Worm (Caenorhabditis elegans) whole organism, L1 larva: ENCODE results near the gene C26D10.4.

Experiments used
- C16A3.4 ChIP-seq: fragments of 150-350 bp; optimal IDR thresholded peaks from 2 replicates; lab custom pipeline; 2014; ENCODE audit warnings: missing biosample characterization, missing genetic modification characterization
- aha-1 ChIP-seq: fragments of 150-350 bp; optimal IDR thresholded peaks from 2 replicates; lab custom pipeline; 2014; ENCODE audit warnings: missing biosample characterization, missing genetic modification characterization
- alr-1 ChIP-seq: fragments of 200-800 bp; sonication (Bioruptor generic); optimal IDR thresholded peaks from 2 replicates; lab custom pipeline; 2018; ENCODE audit warnings: borderline replicate concordance, mild to moderate bottlenecking, missing genetic modification characterization, missing compliant biosample characterization
- ama-1 ChIP-seq: fragments of 150-350 bp; optimal IDR thresholded peaks from 2 replicates; lab custom pipeline; 2014
- blmp-1 ChIP-seq: fragments of 150-350 bp; optimal IDR thresholded peaks from 2 replicates; lab custom pipeline; 2014; ENCODE audit warnings: missing biosample characterization, missing genetic modification characterization
- ceh-8 ChIP-seq: fragments of 200-800 bp; sonication (Bioruptor generic); optimal IDR thresholded peaks from 2 replicates; lab custom pipeline; 2018; ENCODE audit warnings: mild to moderate bottlenecking, missing genetic modification characterization, moderate library complexity, missing compliant biosample characterization
- ceh-82 ChIP-seq, 3 experiments: fragments of 150-350 bp in 1 of 3; sonication (generic microtip) in 2 of 3; optimal IDR thresholded peaks; 2 replicates each; lab custom pipeline; 2014 to 2017; ENCODE audit warnings: missing biosample characterization in 3 of 3, missing genetic modification characterization in 3 of 3
- ces-1 ChIP-seq: fragments of 150-350 bp; optimal IDR thresholded peaks from 2 replicates; lab custom pipeline; 2014; ENCODE audit warnings: missing biosample characterization, missing genetic modification reagents, missing genetic modification characterization
- dsc-1 ChIP-seq: sonication (generic microtip); optimal IDR thresholded peaks from 2 replicates; lab custom pipeline; 2016; ENCODE audit warnings: mild to moderate bottlenecking, missing genetic modification characterization, missing compliant biosample characterization
- efl-1 ChIP-seq, 4 experiments: fragments of 150-350 bp; optimal IDR thresholded peaks in 3 of 4; peaks in 1 of 4; 1 replicate in 1 of 4; 2 replicates in 3 of 4; lab custom pipeline; 2014; ENCODE audit warnings: missing biosample characterization in 2 of 4, missing genetic modification characterization in 2 of 4, missing genetic modification reagents in 2 of 4
- efl-3 ChIP-seq: fragments of 200-800 bp; sonication (Bioruptor generic); optimal IDR thresholded peaks from 2 replicates; lab custom pipeline; 2018; ENCODE audit warnings: mild to moderate bottlenecking, missing genetic modification characterization, missing compliant biosample characterization
- egl-27 ChIP-seq, 2 experiments: fragments of 150-350 bp in 1 of 2; sonication (generic microtip); optimal IDR thresholded peaks; 3 replicates each; lab custom pipeline; 2017 to 2018; ENCODE audit warnings: missing biosample characterization in 2 of 2, missing genetic modification characterization in 2 of 2, missing genetic modification reagents in 2 of 2
- elt-3 ChIP-seq, 6 experiments: fragments of 150-350 bp in 1 of 6; sonication (generic microtip); optimal IDR thresholded peaks; 2 replicates each; lab custom pipeline; 2017 to 2018; ENCODE audit warnings: missing biosample characterization in 6 of 6, missing genetic modification characterization in 6 of 6, inconsistent platforms in 1 of 6
- fkh-4 ChIP-seq: sonication (generic microtip); optimal IDR thresholded peaks from 2 replicates; lab custom pipeline; 2016; ENCODE audit warnings: missing compliant biosample characterization, missing genetic modification characterization, borderline replicate concordance
- fkh-8 ChIP-seq: sonication (generic microtip); optimal IDR thresholded peaks from 2 replicates; lab custom pipeline; 2016; ENCODE audit warnings: mild to moderate bottlenecking, missing genetic modification characterization, missing compliant biosample characterization
- grh-1 ChIP-seq: fragments of 200-800 bp; sonication (Bioruptor generic); IDR thresholded peaks from 2 replicates; pipeline ENCODE4 v1.3.6; 2022; ENCODE audit warnings: missing genetic modification reagents, missing genetic modification characterization, missing compliant biosample characterization
- hpl-2 ChIP-seq: fragments of 150-350 bp; optimal IDR thresholded peaks from 2 replicates; lab custom pipeline; 2014; ENCODE audit warnings: missing biosample characterization, missing genetic modification reagents, missing genetic modification characterization
- isw-1 ChIP-seq: fragments of 200-800 bp; sonication (Bioruptor generic); IDR thresholded peaks from 2 replicates; pipeline ENCODE4 v1.3.6; 2022; ENCODE audit warnings: missing genetic modification characterization, missing compliant biosample characterization
- jun-1 ChIP-seq: fragments of 150-350 bp; optimal IDR thresholded peaks from 2 replicates; lab custom pipeline; 2014; ENCODE audit warnings: missing biosample characterization, missing genetic modification reagents, missing genetic modification characterization
- lin-14 ChIP-seq: fragments of 200-800 bp; sonication (Bioruptor generic); optimal IDR thresholded peaks from 2 replicates; lab custom pipeline; 2018; ENCODE audit warnings: mild to moderate bottlenecking, missing genetic modification characterization, moderate library complexity, missing compliant biosample characterization
- lin-35 ChIP-seq, 2 experiments: fragments of 150-350 bp; optimal IDR thresholded peaks; 2 replicates each; lab custom pipeline; 2014; ENCODE audit warnings: missing biosample characterization in 2 of 2, missing genetic modification characterization in 2 of 2, missing genetic modification reagents in 2 of 2
- lin-39 ChIP-seq: fragments of 150-350 bp; optimal IDR thresholded peaks from 2 replicates; lab custom pipeline; 2014; ENCODE audit warnings: missing biosample characterization, missing genetic modification reagents, missing genetic modification characterization
- lir-3 ChIP-seq: sonication (generic microtip); optimal IDR thresholded peaks from 2 replicates; lab custom pipeline; 2016; ENCODE audit warnings: mild to moderate bottlenecking, missing genetic modification characterization, moderate library complexity, missing compliant biosample characterization; ENCODE audit not compliant: poor library complexity
- lsy-2 ChIP-seq, 2 experiments: fragments of 150-350 bp; optimal IDR thresholded peaks; 2 replicates each; lab custom pipeline; 2014; ENCODE audit warnings: missing biosample characterization in 2 of 2, missing genetic modification characterization in 2 of 2
- mab-9 ChIP-seq: fragments of 200-800 bp; sonication (Bioruptor generic); IDR thresholded peaks from 2 replicates; pipeline ENCODE4 v1.3.6; 2022; ENCODE audit warnings: missing genetic modification reagents, missing genetic modification characterization, missing compliant biosample characterization
- mdl-1 ChIP-seq, 2 experiments: fragments of 150-350 bp; optimal IDR thresholded peaks; 2 replicates each; lab custom pipeline; 2014 to 2017; ENCODE audit warnings: missing biosample characterization in 2 of 2, missing genetic modification characterization in 2 of 2, inconsistent platforms in 1 of 2
- mep-1 ChIP-seq: fragments of 150-350 bp; optimal IDR thresholded peaks from 2 replicates; lab custom pipeline; 2014; ENCODE audit warnings: missing biosample characterization, missing genetic modification characterization
- nhr-12 ChIP-seq: sonication (generic microtip); optimal IDR thresholded peaks from 2 replicates; lab custom pipeline; 2017; ENCODE audit warnings: missing biosample characterization, missing genetic modification characterization
- nhr-19 ChIP-seq: fragments of 200-800 bp; sonication (Bioruptor generic); conservative IDR thresholded peaks from 2 replicates; pipeline ENCODE4 v1.3.6; 2022; ENCODE audit warnings: missing genetic modification characterization, missing compliant biosample characterization
- nhr-20 ChIP-seq: sonication (generic microtip); optimal IDR thresholded peaks from 2 replicates; lab custom pipeline; 2016; ENCODE audit warnings: mild to moderate bottlenecking, missing genetic modification characterization, missing compliant biosample characterization
- nhr-237 ChIP-seq: fragments of 150-350 bp; optimal IDR thresholded peaks from 2 replicates; lab custom pipeline; 2014; ENCODE audit warnings: missing biosample characterization, missing genetic modification characterization
- nhr-28 ChIP-seq: fragments of 150-350 bp; optimal IDR thresholded peaks from 2 replicates; lab custom pipeline; 2014; ENCODE audit warnings: missing biosample characterization, missing genetic modification characterization
- nhr-71 ChIP-seq: sonication (generic microtip); optimal IDR thresholded peaks from 2 replicates; lab custom pipeline; 2016; ENCODE audit warnings: mild to moderate bottlenecking, missing genetic modification characterization, moderate library complexity, missing compliant biosample characterization
- pag-3 ChIP-seq: sonication (generic microtip); optimal IDR thresholded peaks from 2 replicates; lab custom pipeline; 2017; ENCODE audit warnings: missing genetic modification characterization, mild to moderate bottlenecking, missing compliant biosample characterization, antibody characterized with exemption, borderline replicate concordance; ENCODE audit not compliant: insufficient read depth
- pax-3 ChIP-seq: fragments of 200-800 bp; sonication (Bioruptor generic); optimal IDR thresholded peaks from 2 replicates; lab custom pipeline; 2018; ENCODE audit warnings: mild to moderate bottlenecking, missing genetic modification characterization, moderate library complexity, missing compliant biosample characterization
- pqm-1 ChIP-seq: sonication (generic microtip); optimal IDR thresholded peaks from 3 replicates; lab custom pipeline; 2017; ENCODE audit warnings: missing biosample characterization, missing genetic modification characterization
- rnt-1 ChIP-seq: sonication (generic microtip); optimal IDR thresholded peaks from 2 replicates; lab custom pipeline; 2016; ENCODE audit warnings: mild to moderate bottlenecking, missing genetic modification characterization, moderate library complexity, missing compliant biosample characterization
- skn-1 ChIP-seq: fragments of 150-350 bp; optimal IDR thresholded peaks from 2 replicates; lab custom pipeline; 2014; ENCODE audit warnings: missing biosample characterization, missing genetic modification characterization
- snpc-4 ChIP-seq: fragments of 150-350 bp; optimal IDR thresholded peaks from 2 replicates; lab custom pipeline; 2014; ENCODE audit warnings: missing biosample characterization, missing genetic modification characterization
- snu-23 ChIP-seq: sonication (generic microtip); optimal IDR thresholded peaks from 2 replicates; lab custom pipeline; 2016; ENCODE audit warnings: missing genetic modification characterization, missing compliant biosample characterization
- sox-4 ChIP-seq: sonication (generic microtip); optimal IDR thresholded peaks from 2 replicates; lab custom pipeline; 2016; ENCODE audit warnings: missing genetic modification characterization, missing compliant biosample characterization
- sup-37 ChIP-seq: fragments of 200-800 bp; sonication (Bioruptor generic); optimal IDR thresholded peaks from 2 replicates; lab custom pipeline; 2018; ENCODE audit warnings: mild to moderate bottlenecking, missing genetic modification characterization, missing compliant biosample characterization
- tbx-2 ChIP-seq: sonication (generic microtip); optimal IDR thresholded peaks from 2 replicates; lab custom pipeline; 2016; ENCODE audit warnings: missing genetic modification characterization, missing compliant biosample characterization
- unc-86 ChIP-seq: sonication (generic microtip); optimal IDR thresholded peaks from 2 replicates; lab custom pipeline; 2016; ENCODE audit warnings: missing genetic modification characterization, missing compliant biosample characterization
- unc-98 ChIP-seq: fragments of 200-800 bp; sonication (Bioruptor generic); IDR thresholded peaks from 2 replicates; pipeline ENCODE4 v1.3.6; 2022; ENCODE audit warnings: missing genetic modification characterization, missing compliant biosample characterization
- vab-15 ChIP-seq: sonication (generic microtip); optimal IDR thresholded peaks from 2 replicates; lab custom pipeline; 2017; ENCODE audit warnings: missing genotype, mild to moderate bottlenecking, missing genetic modification characterization, missing compliant biosample characterization
- xbp-1 ChIP-seq: sonication (generic microtip); optimal IDR thresholded peaks from 2 replicates; lab custom pipeline; 2016; ENCODE audit warnings: missing genetic modification characterization, missing compliant biosample characterization
- zag-1 ChIP-seq: fragments of 150-350 bp; optimal IDR thresholded peaks from 2 replicates; lab custom pipeline; 2014; ENCODE audit warnings: missing biosample characterization, missing genetic modification characterization
- zip-4 ChIP-seq: fragments of 200-800 bp; sonication (Bioruptor generic); optimal IDR thresholded peaks from 2 replicates; lab custom pipeline; 2018; ENCODE audit warnings: mild to moderate bottlenecking, missing genetic modification characterization, moderate library complexity, missing compliant biosample characterization
- ztf-11 ChIP-seq, 2 experiments: sonication (generic microtip); optimal IDR thresholded peaks; 2 replicates each; lab custom pipeline; 2016 to 2017; ENCODE audit warnings: missing genetic modification characterization in 2 of 2, missing biosample characterization in 1 of 2, missing compliant biosample characterization in 1 of 2
- ztf-4 ChIP-seq: fragments of 150-350 bp; optimal IDR thresholded peaks from 2 replicates; lab custom pipeline; 2014; ENCODE audit warnings: missing biosample characterization, missing genetic modification characterization

Gene C26D10.4

DNA sequence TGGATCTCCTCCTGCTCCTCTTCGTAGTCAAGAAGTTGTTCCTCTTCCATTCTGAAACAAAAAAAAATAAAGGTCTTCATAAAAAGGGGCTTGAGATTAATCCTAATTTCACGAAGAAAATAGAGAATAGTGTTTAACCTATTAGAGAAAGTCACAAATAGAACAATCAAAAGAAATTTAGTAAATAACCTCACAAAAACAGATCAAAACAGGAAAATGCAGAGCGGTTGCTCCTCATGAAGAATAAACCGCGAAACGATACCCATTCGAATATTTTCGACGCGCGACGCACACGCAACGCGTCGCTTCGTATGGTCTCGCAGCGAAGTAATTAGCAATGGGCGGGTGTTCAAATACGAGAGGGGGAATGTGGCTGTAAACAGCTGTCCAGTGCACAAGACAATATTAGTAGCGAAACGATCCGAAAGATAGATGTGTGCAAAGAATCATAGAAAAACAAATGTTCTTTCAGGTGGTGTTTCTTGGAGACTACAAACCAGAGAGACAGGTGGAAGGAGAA, 682 bp upstream of the C26D10.4 start, which contains the start of gene hel-1 (continued):
- TF ChIP-seq lin-39 (tag; lab: Kevin White, UChicago) (peak; percentile 97), efl-1 (optimal IDR thresholded peaks at IDR 0.05; lab: Kevin White, UChicago) (peak; percentile 86 to 95), efl-1 (GFP tag; optimal IDR thresholded peaks at IDR 0.05 in 1 of 2; lab: Kevin White, UChicago) (peak; percentile 94 to 99), mab-9 (GFP tag; lab: Robert Waterston, UW) (peak; percentile 39; the same call in 1 of the 2 replicates), ztf-4 (tag; lab: Kevin White, UChicago) (peak; percentile 11), fkh-8 (tag; lab: Kevin White, UChicago) (peak; percentile 74), vab-15 (tag; lab: Kevin White, UChicago) (peak; percentile 100), nhr-28 (tag; lab: Kevin White, UChicago) (no peak), ceh-82 (tag; optimal IDR thresholded peaks at IDR 0.05; lab: Kevin White, UChicago) (peak; percentile 24 to 88 (median 69)), mdl-1 (tag; optimal IDR thresholded peaks at IDR 0.05; lab: Kevin White, UChicago) (peak in 1 of 2 experiments; percentile 81), pag-3 (tag; lab: Kevin White, UChicago) (no peak), lsy-2 (tag; optimal IDR thresholded peaks at IDR 0.05; lab: Kevin White, UChicago) (peak; percentile 86 to 95), lin-14 (GFP tag; lab: Kevin White, UChicago) (peak; percentile 87), egl-27 (tag; optimal IDR thresholded peaks at IDR 0.05; lab: Kevin White, UChicago) (no peak), mep-1 (tag; lab: Kevin White, UChicago) (peak; percentile 87), nhr-12 (tag; lab: Kevin White, UChicago) (no peak), sox-4 (tag; lab: Kevin White, UChicago) (no peak), ces-1 (GFP tag; lab: Kevin White, UChicago) (no peak), elt-3 (tag; optimal IDR thresholded peaks at IDR 0.05; lab: Kevin White, UChicago) (peak in 3 of 6 experiments; percentile 25 to 63 (median 47)), dsc-1 (tag; lab: Kevin White, UChicago) (peak; percentile 74), nhr-71 (tag; lab: Kevin White, UChicago) (peak; percentile 91), nhr-19 (GFP tag; lab: Robert Waterston, UW) (peak; percentile 84), unc-98 (GFP tag; lab: Robert Waterston, UW) (no peak), grh-1 (GFP tag; lab: Robert Waterston, UW) (peak; percentile 55; the same call in 1 of the 2 replicates), hpl-2 (no peak), nhr-237 (tag; lab: Kevin White, UChicago) (peak; percentile 72), efl-3 (GFP tag; lab: Kevin White, UChicago) (no peak), lin-35 (GFP tag; optimal IDR thresholded peaks at IDR 0.05; lab: Kevin White, UChicago) (peak; percentile 93 to 98), unc-86 (tag; lab: Kevin White, UChicago) (peak; percentile 55), pax-3 (no peak), C16A3.4 (tag; lab: Kevin White, UChicago) (peak; percentile 84), sup-37 (GFP tag; lab: Kevin White, UChicago) (no peak), lir-3 (tag; lab: Kevin White, UChicago) (peak; percentile 37), snpc-4 (tag; lab: Kevin White, UChicago) (no peak), nhr-20 (tag; lab: Kevin White, UChicago) (peak; percentile 87), tbx-2 (tag; lab: Kevin White, UChicago) (peak; percentile 76), ama-1 (lab: Kevin White, UChicago) (peak; percentile 8), jun-1 (tag; lab: Kevin White, UChicago) (peak; percentile 55), isw-1 (GFP tag; lab: Robert Waterston, UW) (peak; percentile 71), xbp-1 (peak; percentile 83), alr-1 (no peak), zag-1 (peak; percentile 27), pqm-1 (tag; lab: Kevin White, UChicago) (no peak), ztf-11 (tag; optimal IDR thresholded peaks at IDR 0.05; lab: Kevin White, UChicago) (peak in 1 of 2 experiments; percentile 47), snu-23 (GFP tag; lab: Kevin White, UChicago) (peak; percentile 88), blmp-1 (tag; lab: Kevin White, UChicago) (peak; percentile 82), zip-4 (GFP tag; lab: Kevin White, UChicago) (peak; percentile 39), skn-1 (tag; lab: Kevin White, UChicago) (peak; percentile 75), ceh-8 (GFP tag; lab: Kevin White, UChicago) (peak; percentile 40), fkh-4 (tag; lab: Kevin White, UChicago) (peak; percentile 18), aha-1 (no peak), rnt-1 (tag; lab: Kevin White, UChicago) (peak; percentile 92)
